Fruit fly (Drosophila melanogaster) Kc167 (cell line): ENCODE measurements around the gene CG9164.

Experiments used
- Myc ChIP-seq: fragments of >200 bp; optimal IDR thresholded peaks from 2 replicates; lab custom pipeline; 2017; ENCODE audit warnings: missing external identifiers
- Sin3A ChIP-seq: fragments of >200 bp; optimal IDR thresholded peaks from 2 replicates; lab custom pipeline; 2018; ENCODE audit warnings: missing external identifiers
- h ChIP-seq: fragments of >200 bp; optimal IDR thresholded peaks from 3 replicates; lab custom pipeline; 2018; ENCODE audit warnings: missing external identifiers
- insv ChIP-seq: fragments of >200 bp; optimal IDR thresholded peaks from 3 replicates; lab custom pipeline; 2018; ENCODE audit warnings: missing external identifiers
- psq ChIP-seq: fragments of >200 bp; optimal IDR thresholded peaks from 2 replicates; lab custom pipeline; 2017; ENCODE audit warnings: missing external identifiers

- TF ChIP-seq Sin3A (lab: Kevin White, UChicago) (no peak), insv (lab: Kevin White, UChicago) (no peak), h (lab: Kevin White, UChicago) (no peak), Myc (lab: Kevin White, UChicago) (no peak), psq (lab: Kevin White, UChicago) (no peak)
These were observed 31.6 kb downstream of the CG9164 start for dm6 chrX:15353654-15354053.
